Worm (Caenorhabditis elegans): ENCODE data around the gene prp-3.

prp-3 gene

DNA sequence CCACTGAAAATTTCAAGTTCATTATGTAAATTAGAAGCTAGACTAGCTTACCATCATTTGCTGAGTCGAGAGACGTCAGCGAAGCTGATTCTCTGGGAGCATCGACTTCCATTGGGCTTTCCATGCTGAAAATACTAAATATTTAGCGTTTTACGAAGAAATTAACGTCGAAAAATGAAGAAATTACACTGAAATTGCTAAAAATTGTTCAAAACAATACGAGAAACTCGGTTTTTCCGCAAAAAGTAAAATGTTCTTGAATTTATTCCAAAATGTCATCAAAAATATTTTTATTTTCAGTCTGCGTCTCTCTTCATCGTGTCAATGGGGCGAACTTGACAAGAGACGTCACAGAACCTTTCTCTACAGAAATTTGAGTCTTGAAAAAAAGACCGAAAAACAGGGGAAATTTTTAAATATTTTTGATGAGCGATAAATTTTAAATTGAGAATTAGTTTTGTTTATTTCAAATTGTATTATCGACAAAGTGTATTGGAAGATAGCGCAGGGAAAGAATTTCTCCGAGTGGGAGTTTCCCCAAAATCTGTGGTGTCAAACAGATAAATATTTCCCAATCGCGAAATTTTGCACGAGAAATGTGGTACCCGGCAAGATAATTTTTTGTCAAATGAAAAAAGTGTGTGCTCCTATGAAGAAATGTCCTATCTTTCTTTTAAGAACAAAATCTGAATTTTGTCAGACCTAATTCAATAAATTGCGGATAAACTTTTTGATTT is 32.8 kb upstream of the prp-3 start, which contains the start of gene ecps-1 (continued):
- no peak for TF ChIP-seq nhr-41 (GFP tag; IDR thresholded peaks at IDR 0.05)
- no peak for TF ChIP-seq R02D3.7 (tag; optimal IDR thresholded peaks at IDR 0.05)
- no peak for TF ChIP-seq nhr-76 (tag; optimal IDR thresholded peaks at IDR 0.05)
- no peak for TF ChIP-seq nhr-111 (GFP tag; optimal IDR thresholded peaks at IDR 0.05)
- TF ChIP-seq Y48G9A.11 (GFP tag; IDR thresholded peaks at IDR 0.05) = peak; percentile 78
- no peak for TF ChIP-seq ama-1 (optimal IDR thresholded peaks at IDR 0.05)
- peak; percentile 56 for TF ChIP-seq jun-1 (tag; optimal IDR thresholded peaks at IDR 0.05)
- no peak for TF ChIP-seq ctbp-1 (GFP tag; IDR thresholded peaks at IDR 0.05)
- no peak for TF ChIP-seq ztf-11 (tag; optimal IDR thresholded peaks at IDR 0.05)
- peak; percentile 90 for TF ChIP-seq tra-1 (GFP tag; IDR thresholded peaks at IDR 0.05)
- TF ChIP-seq nhr-102 (tag; optimal IDR thresholded peaks at IDR 0.05) = no peak
- peak; percentile 82 for TF ChIP-seq vab-7 (GFP tag; IDR thresholded peaks at IDR 0.05)
- TF ChIP-seq unc-39 (tag; optimal IDR thresholded peaks at IDR 0.05) = no peak
- peak; percentile 80; the same call in 1 of the 2 replicates for TF ChIP-seq ceh-44 (GFP tag; IDR thresholded peaks at IDR 0.05)
- 0 out of 2 replicates have a peak, but pooled peaks have one; percentile 38 for TF ChIP-seq snpc-1.2 (GFP tag; IDR thresholded peaks at IDR 0.05)
- peak; percentile 28 for TF ChIP-seq nhr-25 (tag; optimal IDR thresholded peaks at IDR 0.05; ENCODE audit: borderline replicate concordance, insufficient read depth)
- no peak for TF ChIP-seq daf-16 (GFP tag; optimal IDR thresholded peaks at IDR 0.05)
- TF ChIP-seq daf-16 (tag; optimal IDR thresholded peaks at IDR 0.05) = peak; percentile 53
- peak; percentile 61 to 75 for TF ChIP-seq mdl-1 (tag; optimal IDR thresholded peaks at IDR 0.05)
- TF ChIP-seq egl-43 (GFP tag; IDR thresholded peaks at IDR 0.05) = no peak
- no peak for TF ChIP-seq saeg-2 (GFP tag; IDR thresholded peaks at IDR 0.05)
- peak; percentile 12 for TF ChIP-seq fos-1 (tag; optimal IDR thresholded peaks at IDR 0.05)
- peak; percentile 55 to 94 for TF ChIP-seq lsy-2 (tag; optimal IDR thresholded peaks at IDR 0.05)
- TF ChIP-seq snpc-4 (tag; optimal IDR thresholded peaks at IDR 0.05) = no peak
- peak; percentile 77 for TF ChIP-seq ZK337.2 (GFP tag; IDR thresholded peaks at IDR 0.05)
- peak; percentile 70; the same call in 1 of the 2 replicates for TF ChIP-seq ceh-20 (GFP tag; IDR thresholded peaks at IDR 0.05)
- peak; percentile 78 for TF ChIP-seq nhr-42 (GFP tag; IDR thresholded peaks at IDR 0.05)
- TF ChIP-seq unc-62 (GFP tag; optimal IDR thresholded peaks at IDR 0.05 in 1 of 2) = no peak
- TF ChIP-seq unc-62 (tag; optimal IDR thresholded peaks at IDR 0.05) = no peak
- TF ChIP-seq lin-1 (GFP tag; IDR thresholded peaks at IDR 0.05) = peak; percentile 34; the same call in 1 of the 2 replicates
- no peak for TF ChIP-seq ceh-82 (tag; optimal IDR thresholded peaks at IDR 0.05)
- TF ChIP-seq hlh-11 (tag; optimal IDR thresholded peaks at IDR 0.05) = peak; percentile 70
- no peak for TF ChIP-seq ceh-62 (tag; optimal IDR thresholded peaks at IDR 0.05)
- TF ChIP-seq daf-12 (tag; optimal IDR thresholded peaks at IDR 0.05) = no peak
- TF ChIP-seq aha-1 (tag) = peak; percentile 94
- peak; percentile 84 for TF ChIP-seq nhr-77 (tag; optimal IDR thresholded peaks at IDR 0.05)
- TF ChIP-seq T20F7.1 (GFP tag; optimal IDR thresholded peaks at IDR 0.05) = no peak
- TF ChIP-seq ztf-7 (tag; optimal IDR thresholded peaks at IDR 0.05) = peak; percentile 43
- peak; percentile 81 for TF ChIP-seq dpl-1 (GFP tag; optimal IDR thresholded peaks at IDR 0.05)
- no peak for TF ChIP-seq dve-1 (tag; optimal IDR thresholded peaks at IDR 0.05; ENCODE audit: insufficient read depth)
- no peak for TF ChIP-seq spr-1 (tag; optimal IDR thresholded peaks at IDR 0.05)
- TF ChIP-seq egl-27 (tag; optimal IDR thresholded peaks at IDR 0.05) = no peak
- no peak for TF ChIP-seq aly-2 (tag; optimal IDR thresholded peaks at IDR 0.05)
- TF ChIP-seq lir-3 (tag; optimal IDR thresholded peaks at IDR 0.05) = peak; percentile 21
- no peak for TF ChIP-seq F26F4.8 (GFP tag; conservative IDR thresholded peaks at IDR 0.05)
- peak; percentile 24 for TF ChIP-seq F37D6.2 (tag; optimal IDR thresholded peaks at IDR 0.05)
- no peak for TF ChIP-seq skn-1 (tag; optimal IDR thresholded peaks at IDR 0.05)
- peak; percentile 67 for TF ChIP-seq F49E8.2 (tag; optimal IDR thresholded peaks at IDR 0.05; ENCODE audit: borderline replicate concordance)
- TF ChIP-seq daf-19 (GFP tag; conservative IDR thresholded peaks at IDR 0.05) = no peak
- no peak for TF ChIP-seq daf-8 (GFP tag; IDR thresholded peaks at IDR 0.05)
- peak; percentile 60 for TF ChIP-seq T26A8.4 (GFP tag; IDR thresholded peaks at IDR 0.05)
- no peak for TF ChIP-seq lin-13 (GFP tag; optimal IDR thresholded peaks at IDR 0.05)

Measured in whole organism, L4 larva.